Worm (Caenorhabditis elegans) whole organism, L2 larva: Measurements from ENCODE around the gene flp-6.
A peak's percentile ranks its signal among the peaks of the same experiment; 100 is the strongest.

Source experiments
- aly-2 ChIP-seq: fragments of 150-350 bp; optimal IDR thresholded peaks from 2 replicates; lab custom pipeline; 2014; ENCODE audit warnings: missing biosample characterization, missing genetic modification characterization
- ama-1 ChIP-seq: fragments of 150-350 bp; optimal IDR thresholded peaks from 2 replicates; lab custom pipeline; 2018; ENCODE audit warnings: inconsistent platforms
- elt-1 ChIP-seq: fragments of 150-350 bp; optimal IDR thresholded peaks from 2 replicates; lab custom pipeline; 2014; ENCODE audit warnings: missing biosample characterization, missing genetic modification characterization
- nhr-21 ChIP-seq: fragments of 150-350 bp; optimal IDR thresholded peaks from 2 replicates; lab custom pipeline; 2014; ENCODE audit warnings: missing biosample characterization, missing genetic modification characterization
- nhr-237 ChIP-seq: fragments of 150-350 bp; optimal IDR thresholded peaks from 2 replicates; lab custom pipeline; 2014; ENCODE audit warnings: missing biosample characterization, missing genetic modification characterization
- nhr-6 ChIP-seq: fragments of 150-350 bp; optimal IDR thresholded peaks from 2 replicates; lab custom pipeline; 2014; ENCODE audit warnings: missing biosample characterization, missing genetic modification characterization

DNA sequence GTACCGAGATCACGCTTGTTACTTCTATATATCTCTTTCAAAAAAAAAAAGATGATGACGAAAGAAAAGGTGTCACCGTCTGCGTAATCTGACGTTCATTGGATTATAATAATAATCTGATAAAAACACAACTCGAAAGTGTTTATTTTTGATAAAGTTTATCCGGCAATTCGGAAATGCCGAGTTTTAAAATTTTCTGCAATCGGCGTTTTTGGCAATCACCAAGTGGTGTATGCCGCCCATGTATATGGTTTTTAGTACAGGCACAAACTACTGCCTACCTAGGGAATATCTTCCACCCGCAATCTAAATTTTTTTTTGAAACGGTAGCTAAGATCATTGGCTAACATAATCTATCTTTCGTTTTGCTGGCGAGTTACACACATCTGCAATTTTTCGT lies 2.1 kb downstream of the flp-6 start:
- TF ChIP-seq elt-1 (no peak), nhr-21 (tag; lab: Kevin White, UChicago) (peak; percentile 26), ama-1 (lab: Kevin White, UChicago) (no peak), nhr-237 (tag; lab: Kevin White, UChicago) (no peak), aly-2 (tag; lab: Kevin White, UChicago) (no peak), nhr-6 (tag; lab: Kevin White, UChicago) (no peak)
